Worm (Caenorhabditis elegans): ENCODE results near the gene asp-17.

ce11 chrV:19050888-19051287 is 13.8 kb upstream of the asp-17 start:
- TF ChIP-seq nhr-77 (tag; optimal IDR thresholded peaks at IDR 0.05) (no peak), ama-1 (optimal IDR thresholded peaks at IDR 0.05) (no peak), nhr-67 (tag; optimal IDR thresholded peaks at IDR 0.05) (no peak), unc-62 (GFP tag; optimal IDR thresholded peaks at IDR 0.05) (no peak)
